Fruit fly (Drosophila melanogaster) whole organism, pupa: ENCODE measurements around the gene CG5805.

Experiments
- CG10348 ChIP-seq: fragments of 200-800 bp; sonication (Bioruptor generic); IDR thresholded peaks from 2 replicates; pipeline ENCODE4 v1.3.6; 2022; ENCODE audit warnings: missing biosample characterization, missing genetic modification characterization
- CG13204 ChIP-seq: fragments of 200-800 bp; sonication (Bioruptor generic); optimal IDR thresholded peaks from 2 replicates; lab custom pipeline; 2018; ENCODE audit warnings: missing biosample characterization, mild to moderate bottlenecking, missing genetic modification characterization, moderate library complexity
- CG14655 ChIP-seq: fragments of 200-800 bp; sonication (Bioruptor generic); optimal IDR thresholded peaks from 3 replicates; lab custom pipeline; 2017; ENCODE audit warnings: mild to moderate bottlenecking, missing biosample characterization, missing genetic modification reagents, missing genetic modification characterization
- CG9948 ChIP-seq: fragments of 200-800 bp; sonication (Bioruptor generic); optimal IDR thresholded peaks from 2 replicates; lab custom pipeline; 2018; ENCODE audit warnings: missing biosample characterization, mild to moderate bottlenecking, missing genetic modification characterization, moderate library complexity
- EcR ChIP-seq: fragments of 200-800 bp; sonication (Bioruptor generic); optimal IDR thresholded peaks from 3 replicates; lab custom pipeline; 2019; ENCODE audit warnings: missing biosample characterization, missing genetic modification characterization, mild to moderate bottlenecking, moderate library complexity, missing genetic modification reagents
- Ets98B ChIP-seq: fragments of 200-800 bp; sonication (Bioruptor generic); IDR thresholded peaks from 2 replicates; pipeline ENCODE4 v1.3.6; 2022; ENCODE audit warnings: missing biosample characterization, missing genetic modification characterization
- fd96Ca ChIP-seq: fragments of 200-800 bp; sonication (Bioruptor generic); IDR thresholded peaks from 3 replicates; pipeline ENCODE4 v1.3.6; 2022; ENCODE audit warnings: missing biosample characterization, missing genetic modification characterization
- rn ChIP-seq: fragments of 200-800 bp; sonication (Bioruptor generic); IDR thresholded peaks from 2 replicates; pipeline ENCODE4 v1.3.6; 2022; ENCODE audit warnings: missing biosample characterization, missing genetic modification characterization

- TF ChIP-seq CG9948 (tag; lab: Kevin White, UChicago) (no peak), CG13204 (GFP tag; lab: Kevin White, UChicago) (no peak), EcR (no peak), Ets98B (GFP tag; lab: Robert Waterston, UW) (no peak), rn (GFP tag; lab: Robert Waterston, UW) (no peak), fd96Ca (GFP tag; lab: Robert Waterston, UW) (no peak), CG14655 (GFP tag; lab: Kevin White, UChicago) (no peak), CG10348 (GFP tag; lab: Robert Waterston, UW) (no peak)
Measured at dm6 chr3R:24829887-24830351, 42.7 kb upstream of the CG5805 start, which contains the start of the genes Kaz and CG43273.
